Worm (Caenorhabditis elegans): Measurements from ENCODE around the gene F46C3.7.
"Not testable (repeated sequence)": the region's sequence is repeated elsewhere in the genome, so short reads cannot be mapped to it uniquely, and the experiment has no call there.

The F46C3.7 gene

DNA sequence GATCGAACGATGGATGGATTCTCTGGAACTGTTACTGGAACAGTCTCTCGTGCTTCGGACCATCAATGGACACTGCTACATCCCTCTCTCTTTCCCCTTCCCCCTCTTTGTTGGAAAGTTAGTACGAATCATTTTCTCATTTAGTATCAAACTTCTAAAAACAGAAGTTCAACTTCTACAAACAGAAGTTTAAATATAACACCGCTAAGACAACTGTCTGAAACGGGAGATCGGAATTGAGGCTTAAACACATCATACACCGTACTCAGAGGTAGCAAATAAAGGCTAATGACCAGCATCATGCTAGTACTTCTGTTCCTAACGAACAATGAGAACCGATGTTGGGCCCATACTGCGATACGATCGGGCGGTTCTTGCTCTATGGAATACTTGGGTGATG is at the start of gene F46C3.7:
TSS of gene F46C3.7 (plus strand) at position 301 of the 400 bp plus-strand sequence.
- not testable (repeated sequence) for TF ChIP-seq unc-62 (GFP tag; optimal IDR thresholded peaks at IDR 0.05)

DNA sequence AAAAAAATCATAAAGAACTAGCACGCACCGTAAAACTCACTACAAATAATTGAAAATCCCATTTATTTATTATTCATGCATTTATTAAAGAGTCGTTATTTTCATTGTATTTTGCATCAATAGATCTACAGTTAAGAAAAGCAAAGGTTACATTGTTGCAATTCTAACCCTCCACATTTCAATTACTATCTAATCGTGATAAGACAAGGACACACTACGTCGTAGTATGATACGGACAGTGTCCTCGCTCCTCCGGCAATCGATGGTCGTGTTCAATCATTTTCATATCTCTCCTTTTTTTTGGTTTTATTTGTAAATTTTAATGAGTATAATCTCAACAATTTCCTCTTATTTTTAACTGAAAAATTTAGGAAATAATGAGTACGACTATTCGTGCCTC is 46.9 kb upstream of the F46C3.7 start, which contains the start of gene prx-12:
TSS of gene prx-12 (plus strand) at position 371 of the 400 bp plus-strand sequence.
- TF ChIP-seq unc-62 (GFP tag; optimal IDR thresholded peaks at IDR 0.05) = no peak

DNA sequence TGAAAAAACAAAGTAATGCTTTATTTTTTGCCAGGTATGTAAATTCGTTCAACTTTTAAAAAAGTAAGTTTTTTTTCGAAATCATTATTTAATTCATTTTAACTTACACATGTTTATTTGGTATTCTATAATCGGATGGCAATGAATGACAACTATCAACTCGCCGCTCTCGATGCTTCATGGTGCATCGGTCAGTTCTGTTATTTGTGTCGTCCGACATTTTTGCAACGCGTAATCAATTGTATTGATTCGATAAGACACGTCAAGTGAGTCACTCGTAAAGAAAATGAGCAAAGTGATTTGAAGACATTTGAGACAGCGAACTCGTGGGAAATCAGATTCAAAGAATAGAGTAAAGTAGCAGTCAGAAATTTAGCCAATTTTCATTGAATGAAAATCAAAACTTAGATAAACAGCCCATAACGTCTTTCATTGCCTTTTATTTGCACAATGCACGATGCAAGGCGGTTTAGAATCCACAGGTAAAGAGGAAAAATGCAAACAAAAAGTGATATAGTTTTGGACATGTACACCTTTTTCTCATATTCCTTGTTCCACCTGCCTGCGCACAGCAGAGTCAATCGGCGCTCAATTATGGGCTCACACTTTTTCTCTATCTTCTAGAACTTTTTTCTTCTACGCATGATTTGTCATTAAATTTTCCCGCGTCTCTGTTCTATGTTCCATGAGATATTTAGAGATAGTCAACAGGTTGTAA is 39.2 kb upstream of the F46C3.7 start:
- TF ChIP-seq unc-62 (GFP tag; optimal IDR thresholded peaks at IDR 0.05) = no peak

DNA sequence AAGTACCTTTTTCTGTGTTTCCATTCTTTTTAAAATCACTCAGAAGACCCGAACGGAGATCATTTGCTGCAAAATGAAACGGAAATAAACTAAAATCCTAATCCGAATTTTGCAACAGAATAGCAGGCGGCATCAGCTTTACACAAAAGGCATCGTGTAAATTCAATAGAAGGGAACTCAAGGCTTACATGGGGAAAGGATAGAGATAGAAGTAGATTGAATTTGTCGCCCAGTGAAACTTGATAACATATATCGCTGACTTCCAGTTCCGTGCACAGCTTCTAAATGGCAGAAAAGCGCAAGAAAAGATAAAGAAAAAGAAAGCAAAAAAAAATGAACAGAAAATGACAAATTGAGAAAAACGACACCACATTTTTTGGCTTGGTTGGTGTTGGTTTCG is 33.9 kb upstream of the F46C3.7 start, which contains the start of gene slo-2:
TSS of gene slo-2 (minus strand) at position 24 of the 400 bp plus-strand sequence.
- no peak for TF ChIP-seq unc-62 (GFP tag; optimal IDR thresholded peaks at IDR 0.05)

DNA sequence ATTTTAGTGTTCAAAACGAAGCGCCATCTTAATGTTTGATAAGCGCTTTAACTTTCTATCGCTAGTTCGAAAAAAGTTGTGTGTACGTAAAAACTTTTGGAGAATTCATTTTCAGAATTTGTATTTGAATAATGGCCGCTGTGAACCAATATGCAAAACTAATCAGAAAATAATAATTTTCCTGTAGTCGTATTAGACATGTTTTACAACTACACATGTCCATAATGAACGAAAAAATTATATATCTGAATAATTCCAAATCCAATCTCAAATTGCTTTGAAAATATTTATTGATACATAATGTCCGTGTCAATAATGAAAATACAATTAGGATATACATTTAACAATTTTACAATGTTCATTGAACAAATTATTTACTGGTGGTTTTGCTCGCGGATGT is 33.1 kb upstream of the F46C3.7 start:
- no peak for TF ChIP-seq unc-62 (GFP tag; optimal IDR thresholded peaks at IDR 0.05)

DNA sequence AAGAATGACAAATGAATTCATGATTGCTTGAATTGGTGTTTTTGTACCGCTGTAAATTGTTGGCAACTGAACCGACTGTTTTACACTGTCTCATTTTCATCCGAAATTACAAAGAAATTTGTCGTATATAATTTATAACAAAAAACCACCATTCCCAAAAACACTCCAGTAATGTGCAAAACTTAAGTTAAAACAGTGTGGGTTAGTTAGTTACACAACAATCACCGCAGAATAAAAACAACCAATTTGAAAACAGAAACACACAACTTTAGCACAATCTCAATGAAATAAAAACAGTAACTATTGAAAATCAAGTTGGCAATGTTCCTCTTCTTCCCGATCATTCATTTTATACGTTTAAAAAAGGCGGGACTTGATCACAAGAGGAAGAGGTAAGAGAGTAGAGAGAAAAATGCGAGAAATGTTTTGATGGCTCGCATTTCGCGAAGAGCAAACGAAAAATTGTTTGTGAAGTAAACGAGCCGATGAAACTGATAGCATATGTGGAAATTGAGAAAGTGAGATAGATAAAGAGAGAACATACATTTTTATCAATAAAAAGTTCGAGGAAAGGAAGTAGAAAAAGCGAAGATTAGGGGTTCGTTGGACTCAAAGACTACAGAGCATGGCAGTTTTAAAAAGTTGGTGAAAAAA is 32.0 kb upstream of the F46C3.7 start, which contains the start of gene F08B12.4:
TSS of gene F08B12.4 (minus strand) at position 51 of the 654 bp plus-strand sequence.
- TF ChIP-seq unc-62 (GFP tag; optimal IDR thresholded peaks at IDR 0.05) = no peak

DNA sequence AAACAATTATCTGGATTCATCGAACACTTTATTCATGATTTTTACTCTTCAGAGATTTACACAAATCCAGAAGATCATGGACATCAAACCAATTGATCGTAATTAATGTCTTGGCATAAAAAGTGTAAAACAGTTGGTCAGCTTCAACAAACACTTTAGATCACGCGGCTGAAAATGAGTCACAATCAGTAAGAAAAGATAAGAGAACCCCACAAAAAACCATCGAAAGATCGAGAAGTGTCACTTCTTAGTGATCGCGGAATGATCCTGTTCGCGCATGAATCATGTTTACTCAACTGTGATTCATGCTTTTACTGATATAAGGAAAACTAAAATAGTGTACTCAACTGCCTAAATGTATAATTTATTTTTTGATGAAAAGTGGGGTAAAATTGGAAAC is 30.4 kb upstream of the F46C3.7 start:
- no peak for TF ChIP-seq unc-62 (GFP tag; optimal IDR thresholded peaks at IDR 0.05)

DNA sequence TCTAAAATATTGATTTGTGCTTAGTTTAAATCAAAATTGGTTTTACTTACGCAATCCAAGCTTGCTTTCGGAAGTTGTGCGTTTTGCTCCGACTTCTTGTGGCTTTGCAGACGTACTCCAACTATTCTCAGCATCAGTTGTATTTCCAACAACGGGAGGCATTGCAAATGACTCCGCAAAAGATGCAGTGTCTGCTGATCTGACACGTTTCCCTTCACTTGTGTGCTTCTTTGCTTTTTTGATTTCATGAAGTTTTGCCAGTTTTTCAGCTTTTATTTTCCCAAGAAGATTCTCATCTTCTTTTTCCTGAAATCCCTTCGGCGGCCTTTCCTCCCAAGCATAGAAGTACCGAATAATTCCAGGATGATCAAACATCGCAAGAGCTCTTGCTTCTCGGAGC is 28.2 kb upstream of the F46C3.7 start:
- no peak for TF ChIP-seq unc-62 (GFP tag; optimal IDR thresholded peaks at IDR 0.05)

DNA sequence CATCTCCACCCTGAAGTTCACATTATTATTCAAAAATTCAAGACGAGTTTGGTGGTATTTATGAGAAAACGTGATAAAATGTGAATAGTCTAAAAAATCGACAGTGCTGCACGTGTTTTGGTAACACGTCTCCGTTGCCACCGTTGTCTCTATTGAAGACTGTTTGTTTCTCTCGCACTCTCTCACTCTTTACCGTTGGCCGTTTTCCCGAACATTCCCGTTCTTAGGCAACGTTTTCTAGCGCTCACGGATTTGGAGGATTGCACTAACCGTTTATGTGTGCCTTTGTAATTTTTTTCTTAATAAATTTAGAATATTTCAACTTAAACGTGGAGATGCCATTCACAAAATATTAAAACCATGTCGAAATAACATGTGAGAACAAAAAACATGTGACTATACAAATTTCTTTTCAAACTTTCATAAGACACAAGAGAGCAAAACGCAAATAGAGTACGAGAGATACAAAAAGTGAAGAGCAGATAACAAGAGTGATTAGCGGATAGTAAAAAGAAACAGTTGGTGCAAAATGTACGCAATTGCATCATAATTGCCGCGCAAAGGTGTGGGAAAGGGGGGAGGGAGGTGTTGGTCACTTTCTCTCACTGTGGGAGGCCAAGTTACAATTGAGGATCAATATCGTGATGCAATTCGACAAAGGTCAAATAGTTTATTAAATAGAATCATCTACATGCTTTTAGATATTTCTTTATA is 24.8 kb upstream of the F46C3.7 start, which contains the start of gene pek-1:
TSS of gene pek-1 (minus strand) at position 51 of the 714 bp plus-strand sequence.
- no peak for TF ChIP-seq unc-62 (GFP tag; optimal IDR thresholded peaks at IDR 0.05)

DNA sequence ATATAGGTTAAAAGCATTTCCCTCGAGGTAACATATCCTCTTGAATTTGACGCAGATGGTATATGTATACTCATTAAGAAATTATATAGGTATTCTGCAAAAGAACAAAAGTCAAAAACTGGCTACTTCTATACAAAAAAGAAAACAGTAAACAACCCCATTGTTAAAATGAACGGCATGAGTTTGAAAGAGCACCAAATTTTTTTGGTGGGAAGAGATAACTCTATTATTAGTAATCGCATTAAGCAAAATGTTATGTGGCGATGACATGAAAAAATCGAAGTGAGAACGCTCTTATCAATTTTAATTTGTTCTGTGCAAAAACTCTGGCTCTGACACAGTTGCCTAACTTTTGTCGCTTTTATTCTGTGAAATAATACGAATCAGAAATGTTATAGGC is 21.2 kb upstream of the F46C3.7 start, which contains the start of gene F46C3.2:
TSS of gene F46C3.2 (minus strand) at position 101 of the 400 bp plus-strand sequence.
- TF ChIP-seq unc-62 (GFP tag; optimal IDR thresholded peaks at IDR 0.05) = no peak

DNA sequence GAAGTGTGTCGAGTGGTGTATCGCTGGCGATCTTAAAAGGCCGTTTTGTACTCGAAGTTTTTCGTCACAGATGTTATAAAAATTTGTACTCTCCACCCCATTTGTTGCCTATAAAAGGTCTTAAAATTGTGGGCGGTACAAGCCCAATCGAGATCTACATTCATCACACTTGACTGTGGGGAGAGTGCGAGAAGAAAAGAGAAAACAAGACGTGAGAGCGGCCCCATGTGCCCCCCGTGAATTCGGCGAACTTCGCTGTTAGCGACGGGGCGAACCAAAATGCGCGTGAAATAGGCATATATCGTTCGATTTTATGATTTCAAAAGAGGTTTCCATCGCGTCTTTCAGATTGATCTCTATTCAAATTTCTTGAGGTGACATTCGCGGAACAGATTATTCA is 19.9 kb upstream of the F46C3.7 start, which contains the start of gene F46C3.6:
TSS of gene F46C3.6 (minus strand) at position 87 of the 400 bp plus-strand sequence.
- no peak for TF ChIP-seq unc-62 (GFP tag; optimal IDR thresholded peaks at IDR 0.05)

DNA sequence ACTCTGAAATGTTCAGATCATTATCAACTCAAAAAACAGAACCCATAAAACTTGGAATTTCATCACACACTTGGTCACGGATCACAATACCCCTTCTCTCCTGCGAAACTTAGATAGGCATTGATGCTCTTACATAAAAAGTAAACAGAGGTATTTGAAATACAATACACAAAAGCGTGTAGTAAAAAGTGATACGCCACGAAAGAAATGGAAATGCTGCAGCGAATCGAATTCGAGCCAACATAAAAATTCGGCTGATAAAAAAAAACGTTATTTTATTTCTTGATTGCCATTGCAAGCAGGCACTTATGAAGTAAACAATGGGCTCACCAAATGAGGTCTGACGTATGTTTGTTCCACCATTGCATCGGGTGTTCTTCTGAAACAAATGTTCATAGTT is 13.2 kb upstream of the F46C3.7 start:
- no peak for TF ChIP-seq unc-62 (GFP tag; optimal IDR thresholded peaks at IDR 0.05)

DNA sequence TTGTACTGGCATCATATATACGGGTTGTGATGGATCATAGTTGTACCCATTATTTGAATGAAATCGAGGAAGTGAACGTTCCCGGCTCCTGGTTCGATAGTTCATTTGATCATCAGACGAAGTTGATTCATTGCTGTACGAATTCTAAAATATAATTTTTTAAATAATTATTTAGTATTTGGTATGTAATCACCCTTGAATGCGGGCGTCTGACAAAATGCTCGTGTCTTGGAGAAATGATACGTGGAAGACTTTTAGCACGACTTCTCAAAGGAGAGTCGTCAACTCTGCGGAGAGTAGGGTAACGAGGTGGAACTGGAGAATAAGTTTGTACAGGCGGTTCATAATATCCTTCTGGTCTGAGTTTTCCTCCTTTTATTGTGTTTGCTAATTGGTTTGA is 12.3 kb upstream of the F46C3.7 start:
- TF ChIP-seq unc-62 (GFP tag; optimal IDR thresholded peaks at IDR 0.05) = no peak

DNA sequence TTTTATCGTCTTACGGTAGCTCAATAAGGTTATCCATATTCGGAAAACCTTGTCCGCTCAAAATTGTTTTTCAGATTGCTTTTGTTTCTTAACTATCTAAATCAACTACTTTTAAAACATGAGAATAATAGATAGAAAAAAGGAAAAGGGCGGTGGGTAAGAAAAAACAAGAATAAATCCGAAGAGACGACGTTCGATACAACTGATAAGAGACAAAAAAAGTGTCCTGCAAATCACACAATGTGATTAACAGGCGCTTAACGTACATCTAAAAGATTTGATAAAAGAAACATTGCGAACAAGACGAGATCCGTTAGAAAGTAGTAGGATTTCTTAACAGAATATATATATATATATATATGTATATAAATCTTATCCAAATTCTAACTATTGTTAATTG is 6.4 kb upstream of the F46C3.7 start, which contains the start of gene hum-4:
TSS of gene hum-4 (minus strand) at position 101 of the 400 bp plus-strand sequence.
- no peak for TF ChIP-seq unc-62 (GFP tag; optimal IDR thresholded peaks at IDR 0.05)

DNA sequence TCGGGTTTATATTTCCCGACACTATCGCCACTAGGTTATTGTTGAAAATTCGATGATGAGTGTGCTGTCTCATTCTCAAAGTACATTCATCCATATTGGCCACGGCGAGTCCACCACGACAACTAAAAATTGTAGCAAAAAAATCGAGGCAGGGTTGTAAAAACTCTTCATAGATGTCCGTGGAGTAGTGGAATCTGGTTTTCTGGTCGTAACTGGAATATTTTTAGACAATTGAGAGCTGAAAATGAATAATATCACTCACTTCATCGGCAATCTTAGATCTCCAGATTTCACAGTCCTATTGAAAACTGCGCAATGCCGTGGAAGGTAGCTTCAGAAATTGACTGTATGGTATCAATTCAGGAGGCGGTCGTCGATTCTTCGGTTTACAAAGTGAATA is 4.4 kb upstream of the F46C3.7 start:
- TF ChIP-seq unc-62 (GFP tag; optimal IDR thresholded peaks at IDR 0.05) = no peak

DNA sequence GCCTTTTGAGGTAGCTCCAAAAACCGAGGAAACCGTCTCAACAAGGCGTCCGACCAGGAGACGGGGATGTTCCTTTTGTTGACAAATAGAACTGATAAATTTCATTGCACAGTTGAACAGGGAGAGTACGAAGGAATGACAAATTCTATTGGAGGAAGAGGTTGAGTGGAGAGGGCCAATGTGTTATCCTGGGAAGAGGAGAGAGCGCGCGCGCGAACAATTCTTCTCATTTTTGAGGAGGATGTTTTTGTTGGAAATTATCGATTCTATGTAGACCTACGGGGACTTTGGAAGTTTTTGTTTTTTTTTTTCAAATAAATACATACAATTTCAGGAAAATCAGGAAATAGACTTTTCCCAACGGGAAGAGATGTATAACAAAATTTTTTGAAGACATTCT is 2.1 kb upstream of the F46C3.7 start:
- no peak for TF ChIP-seq unc-62 (GFP tag; optimal IDR thresholded peaks at IDR 0.05)

Measured in whole organism, dauer.